Comparison of ENCODE assay signal across 1 fruit fly cellular context in the genomic region with DNA sequence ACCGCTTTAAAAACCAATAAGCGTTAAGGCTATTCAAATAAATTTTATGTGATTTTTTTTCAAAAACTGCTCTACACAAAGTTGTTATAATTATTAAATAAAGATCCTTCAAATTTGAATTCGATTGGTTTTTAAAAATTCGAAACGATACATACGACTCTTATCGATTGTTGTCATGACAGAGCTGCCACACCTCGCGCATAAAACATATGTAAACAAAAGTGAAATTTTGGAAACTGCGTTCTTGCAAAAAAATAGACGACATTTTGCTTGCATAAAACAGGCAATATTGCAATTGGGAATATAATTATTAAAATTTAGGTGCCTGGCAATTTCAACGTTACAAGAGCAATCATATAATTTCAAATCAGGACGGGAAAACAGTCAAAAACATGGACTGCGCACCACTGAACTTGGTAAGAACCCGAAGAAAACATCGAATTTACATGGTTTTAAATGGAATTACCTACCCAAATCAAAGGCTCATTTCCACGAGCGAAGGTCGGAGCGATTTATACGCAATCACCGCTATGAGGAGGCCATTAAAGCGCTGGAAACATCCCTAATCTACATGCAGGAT.
TF ChIP-seq lines count a peak whose summit lies in the region.

A gene (plus strand): TSS at position 229 of the 580 bp plus-strand sequence.

TF ChIP-seq in whole organism, embryonic, 481 proteins besides CTCF, POLR2A, EP300 and RAD21 (continued from another document):
- peak; percentile 69 for TF ChIP-seq YL-1 (GFP tag; optimal IDR thresholded peaks at IDR 0.05; lab: Kevin White, UChicago)
- peak; percentile 38 for TF ChIP-seq CG10267 (tag; optimal IDR thresholded peaks at IDR 0.05; lab: Kevin White, UChicago)
- no peak for TF ChIP-seq Nf-YC (tag; optimal IDR thresholded peaks at IDR 0.05; lab: Kevin White, UChicago)
- no peak for TF ChIP-seq fru (optimal IDR thresholded peaks at IDR 0.05; lab: Kevin White, UChicago)
- TF ChIP-seq Sry-δ (GFP tag; optimal IDR thresholded peaks at IDR 0.05; lab: Kevin White, UChicago): peak; percentile 37
- peak; percentile 58; the same call in 1 of the 2 replicates for TF ChIP-seq Bgb (GFP tag; IDR thresholded peaks at IDR 0.05; lab: Robert Waterston, UW; ENCODE audit: partially characterized antibody)
- no peak for TF ChIP-seq p53 (GFP tag; optimal IDR thresholded peaks at IDR 0.05; lab: Kevin White, UChicago)
- TF ChIP-seq chm (GFP tag; IDR thresholded peaks at IDR 0.05; lab: Robert Waterston, UW): no peak
- TF ChIP-seq cg (GFP tag; optimal IDR thresholded peaks at IDR 0.05; lab: Kevin White, UChicago): no peak
- TF ChIP-seq CG2889 (GFP tag; IDR thresholded peaks at IDR 0.05; lab: Robert Waterston, UW): no peak
- peak; percentile 59; the same call in 1 of the 2 replicates for TF ChIP-seq amos (GFP tag; IDR thresholded peaks at IDR 0.05; lab: Robert Waterston, UW; ENCODE audit: partially characterized antibody)
- no peak for TF ChIP-seq shn (GFP tag; optimal IDR thresholded peaks at IDR 0.05; lab: Kevin White, UChicago)
- TF ChIP-seq stwl (tag; optimal IDR thresholded peaks at IDR 0.05; lab: Kevin White, UChicago): peak; percentile 32
- 0 out of 2 replicates have a peak, but pooled peaks have one; percentile 15 for TF ChIP-seq inv (GFP tag; IDR thresholded peaks at IDR 0.05; lab: Robert Waterston, UW; ENCODE audit: partially characterized antibody)
- TF ChIP-seq Drgx (GFP tag; IDR thresholded peaks at IDR 0.05; lab: Robert Waterston, UW): no peak
- peak; percentile 33; the same call in 1 of the 3 replicates for TF ChIP-seq CG6791 (GFP tag; IDR thresholded peaks at IDR 0.05; lab: Robert Waterston, UW; ENCODE audit: partially characterized antibody)
- peak; percentile 44 for TF ChIP-seq pzg (GFP tag; optimal IDR thresholded peaks at IDR 0.05; lab: Kevin White, UChicago)
- peak; percentile 59 for TF ChIP-seq CG4617 (GFP tag; optimal IDR thresholded peaks at IDR 0.05; lab: Kevin White, UChicago; ENCODE audit: borderline replicate concordance)
- no peak for TF ChIP-seq CG32532 (GFP tag; IDR thresholded peaks at IDR 0.05; lab: Robert Waterston, UW)
- TF ChIP-seq hbn (GFP tag; IDR thresholded peaks at IDR 0.05; lab: Robert Waterston, UW; ENCODE audit: partially characterized antibody): peak; percentile 52; the same call in 1 of the 2 replicates
- no peak for TF ChIP-seq ken (GFP tag; IDR thresholded peaks at IDR 0.05; lab: Robert Waterston, UW)
- no peak for TF ChIP-seq ERR (GFP tag; optimal IDR thresholded peaks at IDR 0.05; lab: Kevin White, UChicago)
- TF ChIP-seq Sox100B (GFP tag; optimal IDR thresholded peaks at IDR 0.05; lab: Kevin White, UChicago): no peak
- TF ChIP-seq Jarid2 (GFP tag; optimal IDR thresholded peaks at IDR 0.05; lab: Kevin White, UChicago): no peak
- TF ChIP-seq Dp (GFP tag; optimal IDR thresholded peaks at IDR 0.05; lab: Kevin White, UChicago): peak; percentile 88
- TF ChIP-seq lbe (GFP tag; optimal IDR thresholded peaks at IDR 0.05; lab: Kevin White, UChicago): peak; percentile 2
- TF ChIP-seq lmd (GFP tag; IDR thresholded peaks at IDR 0.05; lab: Robert Waterston, UW): no peak
- peak; percentile 82 for TF ChIP-seq Dref (GFP tag; IDR thresholded peaks at IDR 0.05; lab: Robert Waterston, UW)
- TF ChIP-seq CG16779 (GFP tag; IDR thresholded peaks at IDR 0.05; lab: Robert Waterston, UW): no peak
- no peak for TF ChIP-seq CG8290 (GFP tag; optimal IDR thresholded peaks at IDR 0.05; lab: Kevin White, UChicago)
- TF ChIP-seq CG8290 (tag; optimal IDR thresholded peaks at IDR 0.05; lab: Kevin White, UChicago): no peak
- TF ChIP-seq twi (tag; optimal IDR thresholded peaks at IDR 0.05; lab: Kevin White, UChicago): peak; percentile 10
- no peak for TF ChIP-seq NC2β (GFP tag; optimal IDR thresholded peaks at IDR 0.05; lab: Kevin White, UChicago)
- no peak for TF ChIP-seq CG7372 (GFP tag; IDR thresholded peaks at IDR 0.05; lab: Robert Waterston, UW)
- no peak for TF ChIP-seq CoRest (tag; optimal IDR thresholded peaks at IDR 0.05; lab: Kevin White, UChicago)
- TF ChIP-seq CG17385 (GFP tag; optimal IDR thresholded peaks at IDR 0.05; lab: Kevin White, UChicago): no peak
- peak; percentile 45 for TF ChIP-seq MESR4 (GFP tag; optimal IDR thresholded peaks at IDR 0.05; lab: Kevin White, UChicago)
- TF ChIP-seq CG13287 (GFP tag; IDR thresholded peaks at IDR 0.05; lab: Robert Waterston, UW; ENCODE audit: partially characterized antibody): peak; percentile 72
- no peak for TF ChIP-seq schlank (tag; optimal IDR thresholded peaks at IDR 0.05; lab: Kevin White, UChicago)
- TF ChIP-seq CG18476 (GFP tag; optimal IDR thresholded peaks at IDR 0.05; lab: Kevin White, UChicago): no peak
- no peak for TF ChIP-seq CG10654 (GFP tag; optimal IDR thresholded peaks at IDR 0.05; lab: Kevin White, UChicago)
- no peak for TF ChIP-seq Vsx1 (GFP tag; optimal IDR thresholded peaks at IDR 0.05; lab: Kevin White, UChicago)
- no peak for TF ChIP-seq tap (tag; optimal IDR thresholded peaks at IDR 0.05; lab: Kevin White, UChicago)
- no peak for TF ChIP-seq CG33213 (GFP tag; optimal IDR thresholded peaks at IDR 0.05; lab: Kevin White, UChicago)
- TF ChIP-seq tio (GFP tag; optimal IDR thresholded peaks at IDR 0.05; lab: Kevin White, UChicago): no peak
- TF ChIP-seq E2f2 (GFP tag; IDR thresholded peaks at IDR 0.05; lab: Robert Waterston, UW): peak; percentile 92
- TF ChIP-seq CG34224 (GFP tag; IDR thresholded peaks at IDR 0.05; lab: Robert Waterston, UW; ENCODE audit: partially characterized antibody): peak; percentile 68; the same call in 2 of the 3 replicates
- TF ChIP-seq CHES-1-like (GFP tag; optimal IDR thresholded peaks at IDR 0.05; lab: Kevin White, UChicago): no peak
- TF ChIP-seq Ada2b (GFP tag; IDR thresholded peaks at IDR 0.05; lab: Robert Waterston, UW): no peak
- TF ChIP-seq CG2116 (GFP tag; optimal IDR thresholded peaks at IDR 0.05; lab: Kevin White, UChicago): peak; percentile 61
- TF ChIP-seq ato (GFP tag; IDR thresholded peaks at IDR 0.05; lab: Robert Waterston, UW; ENCODE audit: partially characterized antibody): 0 out of 2 replicates have a peak, but pooled peaks have one; percentile 22
- TF ChIP-seq CG9727 (GFP tag; optimal IDR thresholded peaks at IDR 0.05; lab: Kevin White, UChicago): no peak
- peak; percentile 90 for TF ChIP-seq Blimp-1 (GFP tag; optimal IDR thresholded peaks at IDR 0.05; lab: Kevin White, UChicago)
- TF ChIP-seq Atf-2 (GFP tag; optimal IDR thresholded peaks at IDR 0.05; lab: Kevin White, UChicago): no peak
- TF ChIP-seq CG11695 (GFP tag; IDR thresholded peaks at IDR 0.05; lab: Robert Waterston, UW): no peak
- no peak for TF ChIP-seq CG1792 (GFP tag; optimal IDR thresholded peaks at IDR 0.05; lab: Kevin White, UChicago)
- no peak for TF ChIP-seq Rx (GFP tag; IDR thresholded peaks at IDR 0.05; lab: Robert Waterston, UW)
- no peak for TF ChIP-seq Gug (GFP tag; IDR thresholded peaks at IDR 0.05; lab: Robert Waterston, UW)
- no peak for TF ChIP-seq sima (GFP tag; optimal IDR thresholded peaks at IDR 0.05; lab: Kevin White, UChicago)
- TF ChIP-seq yki (optimal IDR thresholded peaks at IDR 0.05; lab: Kevin White, UChicago): no peak
- peak; percentile 63 for TF ChIP-seq trem (tag; optimal IDR thresholded peaks at IDR 0.05; lab: Kevin White, UChicago)
- TF ChIP-seq CG1603 (tag; optimal IDR thresholded peaks at IDR 0.05; lab: Kevin White, UChicago): peak; percentile 20
- TF ChIP-seq Atf3 (GFP tag; optimal IDR thresholded peaks at IDR 0.05; lab: Kevin White, UChicago): no peak
- peak; percentile 8 for TF ChIP-seq phol (tag; optimal IDR thresholded peaks at IDR 0.05; lab: Kevin White, UChicago)
- peak; percentile 67 for TF ChIP-seq Dll (GFP tag; IDR thresholded peaks at IDR 0.05; lab: Robert Waterston, UW; ENCODE audit: partially characterized antibody)
- no peak for TF ChIP-seq D19A (tag; optimal IDR thresholded peaks at IDR 0.05; lab: Kevin White, UChicago)
- no peak for TF ChIP-seq CG4707 (GFP tag; optimal IDR thresholded peaks at IDR 0.05; lab: Kevin White, UChicago)
- TF ChIP-seq knrl (GFP tag; IDR thresholded peaks at IDR 0.05; lab: Robert Waterston, UW; ENCODE audit: partially characterized antibody): peak; percentile 41; the same call in 2 of the 3 replicates
- no peak for TF ChIP-seq pan (optimal IDR thresholded peaks at IDR 0.05; lab: Kevin White, UChicago)
- TF ChIP-seq pan (GFP tag; optimal IDR thresholded peaks at IDR 0.05 in 1 of 2, IDR thresholded peaks at IDR 0.05 in 1 of 2): no peak
- TF ChIP-seq oc (tag; optimal IDR thresholded peaks at IDR 0.05; lab: Kevin White, UChicago): no peak
- no peak for TF ChIP-seq CG17912 (GFP tag; optimal IDR thresholded peaks at IDR 0.05; lab: Kevin White, UChicago)
- no peak for TF ChIP-seq slp2 (GFP tag; optimal IDR thresholded peaks at IDR 0.05; lab: Kevin White, UChicago)
- no peak for TF ChIP-seq CkIIα-i1 (GFP tag; IDR thresholded peaks at IDR 0.05; lab: Robert Waterston, UW)
- TF ChIP-seq bbx (GFP tag; IDR thresholded peaks at IDR 0.05; lab: Robert Waterston, UW; ENCODE audit: partially characterized antibody): peak; percentile 26; the same call in 1 of the 2 replicates
- peak; percentile 64; the same call in 1 of the 2 replicates for TF ChIP-seq MBD-R2 (GFP tag; IDR thresholded peaks at IDR 0.05; lab: Robert Waterston, UW)
